Fruit fly (Drosophila melanogaster) whole organism, embryonic: ENCODE measurements around the gene mts.

Experiments used
- Adf1 ChIP-seq: fragments of 200-800 bp; sonication (Bioruptor generic); IDR thresholded peaks from 2 replicates; pipeline ENCODE4 v1.3.6; 2022; ENCODE audit warnings: missing biosample characterization, missing genetic modification characterization
- Aef1 ChIP-seq: fragments of 200-800 bp; sonication (Bioruptor generic); IDR thresholded peaks from 3 replicates; pipeline ENCODE4 v1.3.6; 2022; ENCODE audit warnings: missing biosample characterization, missing genetic modification characterization
- Blimp-1 ChIP-seq: fragments of 200-800 bp; sonication (Bioruptor generic); optimal IDR thresholded peaks from 3 replicates; lab custom pipeline; 2018; ENCODE audit warnings: missing biosample characterization, missing genetic modification characterization, mild to moderate bottlenecking, moderate library complexity, missing genetic modification reagents
- CG10147 ChIP-seq: fragments of 200-800 bp; sonication (Bioruptor generic); optimal IDR thresholded peaks from 2 replicates; lab custom pipeline; 2019; ENCODE audit warnings: missing biosample characterization, mild to moderate bottlenecking, missing genetic modification characterization, moderate library complexity
- CG10431 ChIP-seq: fragments of 200-800 bp; sonication (Bioruptor generic); optimal IDR thresholded peaks from 3 replicates; lab custom pipeline; 2018; ENCODE audit warnings: missing biosample characterization, mild to moderate bottlenecking, missing genetic modification characterization
- CG11398 ChIP-seq: fragments of 200-800 bp; sonication (Bioruptor generic); optimal IDR thresholded peaks from 2 replicates; lab custom pipeline; 2016; ENCODE audit warnings: missing biosample characterization, missing genetic modification characterization
- CG11695 ChIP-seq: fragments of 200-800 bp; sonication (Bioruptor generic); IDR thresholded peaks from 3 replicates; pipeline ENCODE4 v1.3.6; 2022; ENCODE audit warnings: missing biosample characterization, missing genetic modification characterization
- CG12071 ChIP-seq: fragments of 200-800 bp; sonication (Bioruptor generic); optimal IDR thresholded peaks from 3 replicates; lab custom pipeline; 2018; ENCODE audit warnings: missing biosample characterization, mild to moderate bottlenecking, missing genetic modification characterization
- CG15073 ChIP-seq: fragments of 200-800 bp; sonication (Bioruptor generic); optimal IDR thresholded peaks from 2 replicates; lab custom pipeline; 2016; ENCODE audit warnings: missing biosample characterization, missing genetic modification characterization
- CG15269 ChIP-seq: fragments of 200-800 bp; sonication (Bioruptor generic); optimal IDR thresholded peaks from 2 replicates; lab custom pipeline; 2018; ENCODE audit warnings: missing biosample characterization, mild to moderate bottlenecking, missing genetic modification characterization, moderate library complexity
- CG16815 ChIP-seq: fragments of 200-800 bp; sonication (Bioruptor generic); optimal IDR thresholded peaks from 3 replicates; lab custom pipeline; 2017; ENCODE audit warnings: missing biosample characterization, mild to moderate bottlenecking, missing genetic modification characterization
- CG18599 ChIP-seq: fragments of 200-800 bp; sonication (Bioruptor generic); optimal IDR thresholded peaks from 3 replicates; lab custom pipeline; 2017; ENCODE audit warnings: missing biosample characterization, missing genetic modification characterization, mild to moderate bottlenecking, moderate library complexity, missing genetic modification reagents
- CG4424 ChIP-seq: fragments of 200-800 bp; sonication (Bioruptor generic); optimal IDR thresholded peaks from 3 replicates; lab custom pipeline; 2016; ENCODE audit warnings: missing biosample characterization, missing genetic modification characterization
- CG7786 ChIP-seq: fragments of 200-800 bp; sonication (Bioruptor generic); optimal IDR thresholded peaks from 2 replicates; lab custom pipeline; 2016; ENCODE audit warnings: missing biosample characterization, missing genetic modification characterization
- CG8388 ChIP-seq: fragments of 200-800 bp; sonication (Bioruptor generic); optimal IDR thresholded peaks from 2 replicates; lab custom pipeline; 2019; ENCODE audit warnings: missing biosample characterization, mild to moderate bottlenecking, missing genetic modification characterization, moderate library complexity
- CG9437 ChIP-seq: fragments of 200-800 bp; sonication (Bioruptor generic); optimal IDR thresholded peaks from 2 replicates; lab custom pipeline; 2018; ENCODE audit warnings: missing biosample characterization, mild to moderate bottlenecking, missing genetic modification characterization
- CG9932 ChIP-seq: fragments of 200-800 bp; sonication (Bioruptor generic); IDR thresholded peaks from 2 replicates; pipeline ENCODE4 v1.3.6; 2022; ENCODE audit warnings: missing biosample characterization, missing genetic modification characterization
- CoRest ChIP-seq: fragments of 200-800 bp; sonication (Bioruptor generic); optimal IDR thresholded peaks from 3 replicates; lab custom pipeline; 2018; ENCODE audit warnings: missing biosample characterization, mild to moderate bottlenecking, missing genetic modification characterization, moderate library complexity
- D ChIP-seq, 2 experiments: fragments of 200-800 bp in 1 of 2; fragments of >200 bp in 1 of 2; sonication (Bioruptor generic) in 1 of 2; optimal IDR thresholded peaks; 2 replicates in 1 of 2; 3 replicates in 1 of 2; lab custom pipeline; 2017; ENCODE audit warnings: mild to moderate bottlenecking in 1 of 2, missing biosample characterization in 1 of 2, missing genetic modification characterization in 1 of 2, missing genetic modification reagents in 1 of 2
- Ets97D ChIP-seq: fragments of 200-800 bp; sonication (Bioruptor generic); optimal IDR thresholded peaks from 3 replicates; lab custom pipeline; 2016; ENCODE audit warnings: missing biosample characterization, missing genetic modification characterization
- Fer3 ChIP-seq: fragments of 200-800 bp; sonication (Bioruptor generic); optimal IDR thresholded peaks from 2 replicates; lab custom pipeline; 2018; ENCODE audit warnings: missing biosample characterization, mild to moderate bottlenecking, missing genetic modification characterization, moderate library complexity
- HHEX ChIP-seq: fragments of 200-800 bp; sonication (Bioruptor generic); optimal IDR thresholded peaks from 3 replicates; lab custom pipeline; 2017; ENCODE audit warnings: missing biosample characterization, mild to moderate bottlenecking, missing genetic modification characterization, missing genetic modification reagents
- HLH3B ChIP-seq: fragments of 200-800 bp; sonication (Bioruptor generic); IDR thresholded peaks from 2 replicates; pipeline ENCODE4 v1.3.6; 2022; ENCODE audit warnings: missing biosample characterization, missing genetic modification characterization
- HLHmδ ChIP-seq: fragments of 200-800 bp; sonication (Bioruptor generic); optimal IDR thresholded peaks from 2 replicates; lab custom pipeline; 2018; ENCODE audit warnings: missing biosample characterization, mild to moderate bottlenecking, missing genetic modification characterization, moderate library complexity
- Hmr ChIP-seq: fragments of 200-800 bp; sonication (Bioruptor generic); optimal IDR thresholded peaks from 3 replicates; lab custom pipeline; 2017; ENCODE audit warnings: mild to moderate bottlenecking, missing biosample characterization, missing genetic modification reagents, missing genetic modification characterization
- Lhr ChIP-seq: fragments of 200-800 bp; sonication (Bioruptor generic); optimal IDR thresholded peaks from 3 replicates; lab custom pipeline; 2017; ENCODE audit warnings: mild to moderate bottlenecking, missing biosample characterization, missing genetic modification reagents, missing genetic modification characterization
- Poxn ChIP-seq: fragments of 200-800 bp; sonication (Bioruptor generic); IDR thresholded peaks from 2 replicates; pipeline ENCODE4 v1.3.6; 2022; ENCODE audit warnings: missing biosample characterization, missing genetic modification characterization
- TFAM ChIP-seq: fragments of 200-800 bp; sonication (Bioruptor generic); optimal IDR thresholded peaks from 2 replicates; lab custom pipeline; 2017; ENCODE audit warnings: missing biosample characterization, missing genetic modification characterization, inconsistent platforms
- cato ChIP-seq: fragments of 200-800 bp; sonication (Bioruptor generic); optimal IDR thresholded peaks from 2 replicates; lab custom pipeline; 2016; ENCODE audit warnings: missing biosample characterization, missing genetic modification characterization, borderline replicate concordance
- chn ChIP-seq: fragments of 200-800 bp; sonication (Bioruptor generic); optimal IDR thresholded peaks from 2 replicates; lab custom pipeline; 2016; ENCODE audit warnings: missing biosample characterization, missing genetic modification characterization
- crol ChIP-seq: fragments of 200-800 bp; sonication (Bioruptor generic); IDR thresholded peaks from 2 replicates; pipeline ENCODE4 v1.3.6; 2022; ENCODE audit warnings: missing biosample characterization, missing genetic modification characterization
- dimm ChIP-seq: fragments of 200-800 bp; sonication (Bioruptor generic); IDR thresholded peaks from 2 replicates; pipeline ENCODE4 v1.3.6; 2022; ENCODE audit warnings: missing biosample characterization, missing genetic modification characterization
- dmrt11E ChIP-seq: fragments of 200-800 bp; sonication (Bioruptor generic); optimal IDR thresholded peaks from 3 replicates; lab custom pipeline; 2018; ENCODE audit warnings: missing biosample characterization, mild to moderate bottlenecking, missing genetic modification characterization, moderate library complexity
- dpn ChIP-seq, 2 experiments: fragments of 200-800 bp; sonication (Bioruptor generic); optimal IDR thresholded peaks; 3 replicates each; lab custom pipeline; 2016; ENCODE audit warnings: missing biosample characterization in 2 of 2, missing genetic modification characterization in 2 of 2
- exex ChIP-seq: fragments of 200-800 bp; sonication (Bioruptor generic); optimal IDR thresholded peaks from 4 replicates; lab custom pipeline; 2018; ENCODE audit warnings: missing biosample characterization, mild to moderate bottlenecking, missing genetic modification characterization, moderate library complexity
- fd3F ChIP-seq: fragments of 200-800 bp; sonication (Bioruptor generic); optimal IDR thresholded peaks from 2 replicates; lab custom pipeline; 2018; ENCODE audit warnings: missing biosample characterization, mild to moderate bottlenecking, missing genetic modification characterization, moderate library complexity
- fd64A ChIP-seq: fragments of 200-800 bp; sonication (Bioruptor generic); optimal IDR thresholded peaks from 3 replicates; lab custom pipeline; 2018; ENCODE audit warnings: missing biosample characterization, mild to moderate bottlenecking, missing genetic modification characterization
- fd96Cb ChIP-seq: fragments of 200-800 bp; sonication (Bioruptor generic); optimal IDR thresholded peaks from 2 replicates; lab custom pipeline; 2018; ENCODE audit warnings: missing biosample characterization, mild to moderate bottlenecking, missing genetic modification characterization, moderate library complexity
- ind ChIP-seq: fragments of 200-800 bp; sonication (Bioruptor generic); optimal IDR thresholded peaks from 3 replicates; lab custom pipeline; 2016; ENCODE audit warnings: missing biosample characterization, missing genetic modification characterization
- lov ChIP-seq, 2 experiments: fragments of 200-800 bp in 1 of 2; fragments of >200 bp in 1 of 2; sonication (Bioruptor generic) in 1 of 2; IDR thresholded peaks in 1 of 2; optimal IDR thresholded peaks in 1 of 2; 2 replicates in 1 of 2; 3 replicates in 1 of 2; pipeline versions ENCODE4 v1.3.6 to Lab custom; 2017 to 2022; ENCODE audit warnings: missing biosample characterization in 1 of 2, missing genetic modification characterization in 1 of 2
- nau ChIP-seq: fragments of 200-800 bp; sonication (Bioruptor generic); optimal IDR thresholded peaks from 3 replicates; lab custom pipeline; 2017; ENCODE audit warnings: missing biosample characterization, mild to moderate bottlenecking, missing genetic modification characterization, missing genetic modification reagents
- salm ChIP-seq: fragments of 200-800 bp; sonication (Bioruptor generic); optimal IDR thresholded peaks from 2 replicates; lab custom pipeline; 2018; ENCODE audit warnings: missing biosample characterization, mild to moderate bottlenecking, missing genetic modification characterization
- sisA ChIP-seq: fragments of 200-800 bp; sonication (Bioruptor generic); IDR thresholded peaks from 2 replicates; pipeline ENCODE4 v1.3.6; 2022; ENCODE audit warnings: missing biosample characterization, missing genetic modification characterization
- sna ChIP-seq: fragments of 200-800 bp; sonication (Bioruptor generic); IDR thresholded peaks from 2 replicates; pipeline ENCODE4 v1.3.6; 2022; ENCODE audit warnings: missing biosample characterization, missing genetic modification characterization; ENCODE audit not compliant: partially characterized antibody
- sqz ChIP-seq: fragments of 200-800 bp; sonication (Bioruptor generic); optimal IDR thresholded peaks from 3 replicates; lab custom pipeline; 2018; ENCODE audit warnings: missing biosample characterization, mild to moderate bottlenecking, missing genetic modification characterization
- trh ChIP-seq: fragments of 200-800 bp; sonication (Bioruptor generic); optimal IDR thresholded peaks from 2 replicates; lab custom pipeline; 2016; ENCODE audit warnings: missing biosample characterization, missing genetic modification characterization
- tx ChIP-seq: fragments of 200-800 bp; sonication (Bioruptor generic); optimal IDR thresholded peaks from 2 replicates; lab custom pipeline; 2016; ENCODE audit warnings: missing biosample characterization, missing genetic modification characterization
- usp ChIP-seq: fragments of >200 bp; optimal IDR thresholded peaks from 2 replicates; lab custom pipeline; 2017; ENCODE audit warnings: missing biosample characterization, missing genetic modification characterization
- vnd ChIP-seq: fragments of 200-800 bp; sonication (Bioruptor generic); IDR thresholded peaks from 3 replicates; pipeline ENCODE4 v1.3.6; 2022; ENCODE audit warnings: missing biosample characterization, missing genetic modification characterization; ENCODE audit not compliant: partially characterized antibody

Gene mts

dm6 chr2L:7828231-7828630, 781 bp downstream of the mts start (continued):
- TF ChIP-seq CG16815 (GFP tag; lab: Kevin White, UChicago) (no peak), Adf1 (GFP tag; lab: Robert Waterston, UW) (peak; percentile 70), sna (GFP tag; lab: Robert Waterston, UW) (no peak), CoRest (tag; lab: Kevin White, UChicago) (peak; percentile 16), sqz (GFP tag; lab: Kevin White, UChicago) (peak; percentile 98), Poxn (no peak), lov (optimal IDR thresholded peaks at IDR 0.05; lab: Kevin White, UChicago) (no peak), lov (GFP tag; IDR thresholded peaks at IDR 0.05; lab: Robert Waterston, UW) (peak; percentile 67; the same call in 1 of the 3 replicates), D (optimal IDR thresholded peaks at IDR 0.05; lab: Kevin White, UChicago) (no peak), D (GFP tag; optimal IDR thresholded peaks at IDR 0.05; lab: Kevin White, UChicago) (no peak), HLH3B (GFP tag; lab: Robert Waterston, UW) (0 out of 2 replicates have a peak, but pooled peaks have one; percentile 16), nau (GFP tag; lab: Kevin White, UChicago) (no peak), HLHmδ (GFP tag; lab: Kevin White, UChicago) (peak; percentile 52), dmrt11E (tag; lab: Kevin White, UChicago) (no peak), CG7786 (no peak), fd3F (GFP tag; lab: Kevin White, UChicago) (no peak), CG9932 (GFP tag; lab: Robert Waterston, UW) (peak; percentile 35; the same call in 1 of the 2 replicates), usp (no peak), dpn (GFP tag; optimal IDR thresholded peaks at IDR 0.05; lab: Kevin White, UChicago) (no peak), Blimp-1 (GFP tag; lab: Kevin White, UChicago) (no peak), TFAM (GFP tag; lab: Kevin White, UChicago) (no peak), fd64A (GFP tag; lab: Kevin White, UChicago) (no peak), CG4424 (no peak), HHEX (GFP tag; lab: Kevin White, UChicago) (no peak), salm (tag; lab: Kevin White, UChicago) (no peak), sisA (GFP tag; lab: Robert Waterston, UW) (no peak), fd96Cb (tag; lab: Kevin White, UChicago) (no peak), CG15269 (tag; lab: Kevin White, UChicago) (no peak), Ets97D (GFP tag; lab: Kevin White, UChicago) (no peak), exex (tag; lab: Kevin White, UChicago) (peak; percentile 26), ind (no peak), cato (GFP tag; lab: Kevin White, UChicago) (no peak), CG11695 (GFP tag; lab: Robert Waterston, UW) (no peak), CG8388 (GFP tag; lab: Kevin White, UChicago) (no peak), CG11398 (GFP tag; lab: Kevin White, UChicago) (no peak), vnd (GFP tag; lab: Robert Waterston, UW) (peak; percentile 7; the same call in 1 of the 3 replicates), tx (GFP tag; lab: Kevin White, UChicago) (no peak), crol (GFP tag; lab: Robert Waterston, UW) (peak; percentile 64), Lhr (no peak), CG9437 (GFP tag; lab: Kevin White, UChicago) (no peak), chn (peak; percentile 25), Fer3 (tag; lab: Kevin White, UChicago) (no peak), trh (GFP tag; lab: Kevin White, UChicago) (no peak), CG15073 (no peak), dimm (no peak), CG12071 (GFP tag; lab: Kevin White, UChicago) (no peak), CG10147 (no peak), CG10431 (GFP tag; lab: Kevin White, UChicago) (no peak), Hmr (peak; percentile 39), Aef1 (GFP tag; lab: Robert Waterston, UW) (peak; percentile 15; the same call in 1 of the 3 replicates), CG18599 (peak; percentile 42)
